Fruit fly (Drosophila melanogaster): ENCODE data around the gene CG10570.

dm6 chr2L:18812348-18812747 is 1.3 kb upstream of the CG10570 start, which contains the start of the genes CG17325 and CG42305:
- TF ChIP-seq CG8301 (tag; optimal IDR thresholded peaks at IDR 0.05) (no peak), Pif1B (GFP tag; optimal IDR thresholded peaks at IDR 0.05) (no peak)
